Worm (Caenorhabditis elegans): ENCODE data around the gene str-87.

str-87 gene

DNA sequence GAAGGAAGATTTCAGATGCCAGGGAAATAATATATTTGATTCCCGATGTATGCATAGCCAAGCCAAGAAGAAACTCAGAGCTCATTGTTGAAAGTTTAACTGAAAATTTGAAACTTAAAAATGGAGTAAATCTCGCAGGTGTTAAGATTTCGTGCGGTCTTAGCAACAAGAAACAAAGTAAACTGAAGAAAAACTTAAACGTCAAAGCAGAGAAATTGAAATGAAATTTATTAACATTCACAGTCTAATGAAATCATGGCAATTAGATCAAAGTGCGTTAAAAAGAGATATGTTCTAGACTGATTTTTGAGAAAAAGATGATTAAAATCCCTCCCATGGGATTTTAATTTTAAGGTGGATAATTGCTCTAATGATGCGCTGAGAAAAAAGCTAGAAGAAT, 7.2 kb downstream of the str-87 start, which contains the start of gene str-84:
Gene str-84 (minus strand): TSS at position 101 of the 400 bp plus-strand sequence.
- TF ChIP-seq dve-1 (tag; optimal IDR thresholded peaks at IDR 0.05) (no peak), che-1 (tag; optimal IDR thresholded peaks at IDR 0.05) (no peak), pax-1 (tag; optimal IDR thresholded peaks at IDR 0.05) (no peak), pros-1 (tag; optimal IDR thresholded peaks at IDR 0.05) (no peak), odd-2 (tag; optimal IDR thresholded peaks at IDR 0.05) (no peak), eyg-1 (tag; optimal IDR thresholded peaks at IDR 0.05) (no peak), fax-1 (tag; optimal IDR thresholded peaks at IDR 0.05) (no peak), ceh-31 (tag; optimal IDR thresholded peaks at IDR 0.05) (no peak), ceh-2 (tag; optimal IDR thresholded peaks at IDR 0.05) (no peak), ahr-1 (tag; optimal IDR thresholded peaks at IDR 0.05) (no peak), hlh-15 (tag; optimal IDR thresholded peaks at IDR 0.05) (no peak), elt-4 (tag; optimal IDR thresholded peaks at IDR 0.05) (no peak), C38D4.7 (GFP tag; optimal IDR thresholded peaks at IDR 0.05) (no peak)

DNA sequence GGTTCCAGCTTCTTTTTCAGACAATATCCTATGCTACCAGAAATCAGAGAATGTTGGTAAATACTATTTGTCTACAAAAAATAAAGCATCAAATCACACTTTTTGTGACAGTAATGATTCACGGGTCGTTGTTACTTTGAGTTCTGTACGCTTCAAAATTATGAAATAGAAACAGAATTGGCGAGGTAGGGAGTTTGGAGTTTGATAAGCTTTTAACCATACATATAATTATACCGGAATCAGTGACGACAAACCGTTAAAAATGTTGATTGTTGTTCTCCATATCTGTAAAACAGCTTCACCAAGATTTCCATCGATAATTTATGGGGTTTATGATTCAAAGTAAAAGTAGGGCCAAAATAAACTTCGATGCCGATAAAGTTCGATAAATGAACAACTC, 10.1 kb downstream of the str-87 start:
- TF ChIP-seq unc-86 (tag; optimal IDR thresholded peaks at IDR 0.05) (no peak), pat-9 (tag; optimal IDR thresholded peaks at IDR 0.05) (no peak), sdc-2 (tag; optimal IDR thresholded peaks at IDR 0.05) (no peak), ceh-19 (GFP tag; optimal IDR thresholded peaks at IDR 0.05) (no peak), ref-2 (tag; optimal IDR thresholded peaks at IDR 0.05) (no peak), zip-5 (tag; optimal IDR thresholded peaks at IDR 0.05) (no peak), ceh-14 (tag; optimal IDR thresholded peaks at IDR 0.05) (no peak), gmeb-2 (tag; optimal IDR thresholded peaks at IDR 0.05) (no peak), madf-2 (tag; optimal IDR thresholded peaks at IDR 0.05) (no peak), ceh-48 (tag; optimal IDR thresholded peaks at IDR 0.05) (no peak), rnt-1 (tag; optimal IDR thresholded peaks at IDR 0.05) (no peak), ceh-18 (tag; optimal IDR thresholded peaks at IDR 0.05) (no peak), ceh-24 (tag; optimal IDR thresholded peaks at IDR 0.05) (no peak), ceh-6 (GFP tag; optimal IDR thresholded peaks at IDR 0.05) (no peak)

DNA sequence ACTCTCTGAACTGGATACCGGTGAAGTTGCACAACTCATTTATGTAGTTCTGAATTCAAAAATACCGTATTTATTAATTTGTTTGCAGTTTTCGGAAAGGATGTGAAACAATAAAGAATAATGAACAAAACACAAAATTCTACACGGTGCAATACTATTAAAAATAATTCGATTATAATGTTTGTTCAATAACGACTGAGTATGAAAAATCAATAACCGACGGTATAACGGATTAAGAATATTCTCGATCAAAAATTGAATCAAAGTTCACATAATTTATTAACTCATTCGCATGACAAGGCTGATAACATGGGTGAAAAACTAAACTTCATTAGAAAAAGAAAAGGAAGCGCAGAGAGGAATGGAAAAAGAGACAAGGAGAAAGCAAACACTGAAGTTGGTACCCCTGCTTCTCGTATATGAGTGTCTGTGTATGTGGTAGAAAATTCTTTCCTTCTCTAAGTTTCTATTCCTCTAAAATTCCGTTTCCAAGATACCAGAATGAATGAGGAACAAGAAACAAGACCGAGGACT, 13.0 kb downstream of the str-87 start, which contains the start of gene nhr-143:
Gene nhr-143 (minus strand): TSS at position 51 of the 534 bp plus-strand sequence.
- TF ChIP-seq C38D4.7 (GFP tag; optimal IDR thresholded peaks at IDR 0.05) (no peak), unc-55 (GFP tag; optimal IDR thresholded peaks at IDR 0.05) (no peak), hlh-13 (GFP tag; optimal IDR thresholded peaks at IDR 0.05) (no peak), pax-1 (tag; optimal IDR thresholded peaks at IDR 0.05) (no peak), ahr-1 (tag; optimal IDR thresholded peaks at IDR 0.05) (no peak), unc-42 (tag; optimal IDR thresholded peaks at IDR 0.05) (no peak)

DNA sequence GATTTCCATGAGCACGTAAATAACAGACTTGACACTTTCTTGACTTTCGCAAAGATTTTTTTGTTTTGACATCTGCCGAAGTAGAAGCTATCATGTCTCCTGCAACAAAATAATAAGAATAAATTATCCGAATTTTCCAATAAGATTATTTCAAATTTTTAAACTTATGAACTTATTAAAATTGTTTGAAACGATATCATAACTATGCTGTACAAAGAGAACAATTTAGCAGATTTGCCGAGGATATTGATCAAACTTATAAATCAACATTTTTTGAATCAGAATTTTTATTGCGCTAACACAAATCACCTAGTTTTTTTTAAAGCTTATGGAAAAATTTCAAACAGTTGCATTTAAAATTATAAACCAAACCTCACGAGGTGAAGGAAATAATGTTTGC, 15.7 kb downstream of the str-87 start, which contains the start of gene nhr-195:
Gene nhr-195 (minus strand): TSS at position 101 of the 400 bp plus-strand sequence.
- TF ChIP-seq fkh-6 (tag; optimal IDR thresholded peaks at IDR 0.05) (no peak), hlh-8 (tag; optimal IDR thresholded peaks at IDR 0.05) (no peak), lim-6 (tag; optimal IDR thresholded peaks at IDR 0.05) (no peak)

DNA sequence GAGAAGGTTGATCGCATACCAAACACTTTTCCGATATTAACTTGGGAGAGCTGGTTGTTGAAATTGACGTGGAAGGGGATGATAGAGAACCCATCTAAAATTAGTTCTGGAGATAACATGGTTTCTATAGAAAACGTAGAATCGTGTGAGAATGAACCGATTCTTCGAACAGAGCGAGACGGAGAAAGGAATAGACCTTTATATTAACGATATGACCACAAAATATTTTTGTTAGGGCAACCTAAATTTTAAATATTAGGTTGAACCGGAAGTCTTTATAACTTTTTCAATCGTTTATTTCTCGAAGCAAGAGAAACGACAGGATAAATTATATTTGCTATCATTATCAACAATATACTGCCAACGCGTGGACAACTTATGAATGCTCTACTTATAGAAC, 21.9 kb downstream of the str-87 start, which contains the start of gene nhr-219:
Gene nhr-219 (minus strand): TSS at position 101 of the 400 bp plus-strand sequence.
- no peak for TF ChIP-seq ceh-30 (tag; optimal IDR thresholded peaks at IDR 0.05)
- no peak for TF ChIP-seq ceh-2 (tag; optimal IDR thresholded peaks at IDR 0.05)
- TF ChIP-seq ceh-9 (tag; optimal IDR thresholded peaks at IDR 0.05): no peak
- no peak for TF ChIP-seq pha-2 (tag; optimal IDR thresholded peaks at IDR 0.05)

All from whole organism, late embryonic.